Worm (Caenorhabditis elegans): Measurements from ENCODE around the gene F09E5.14.

DNA sequence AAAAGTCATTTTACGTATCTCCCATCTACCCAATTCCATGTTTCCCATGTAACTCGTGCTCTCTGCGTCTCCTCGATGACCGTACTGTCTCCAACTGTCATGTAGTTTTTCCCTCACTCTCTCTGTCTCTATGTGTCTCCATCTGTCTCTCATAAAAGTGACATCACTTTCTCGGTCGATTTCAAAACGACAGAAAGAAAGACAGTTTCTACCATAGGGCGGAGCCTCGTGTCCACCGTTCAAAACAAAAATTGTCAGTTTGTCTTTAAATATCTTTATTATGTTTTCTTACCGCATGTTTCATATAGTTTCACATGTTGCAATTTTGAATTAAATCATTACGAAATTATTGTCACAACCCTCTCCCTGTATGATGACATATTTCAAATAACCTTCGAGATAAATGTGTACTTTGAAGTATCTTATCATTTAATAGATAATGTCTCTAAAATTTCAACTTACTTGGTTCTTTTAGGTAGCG, 14.4 kb downstream of the F09E5.14 start:
- peak; percentile 25 for TF ChIP-seq W03F9.2 (tag; optimal IDR thresholded peaks at IDR 0.05)
- no peak for TF ChIP-seq dao-5 (tag; optimal IDR thresholded peaks at IDR 0.05)
